Fruit fly (Drosophila melanogaster) whole organism, embryonic: ENCODE measurements around the gene CG34125.

ENCODE experiments used
- Atf-2 ChIP-seq: fragments of 200-800 bp; sonication (Bioruptor generic); optimal IDR thresholded peaks from 2 replicates; lab custom pipeline; 2016; ENCODE audit warnings: missing biosample characterization, missing genetic modification characterization
- Awh ChIP-seq: fragments of 200-800 bp; sonication (Bioruptor generic); IDR thresholded peaks from 2 replicates; pipeline ENCODE4, ENCODE4 v1.3.6; 2022; ENCODE audit warnings: missing biosample characterization, missing genetic modification characterization
- C15 ChIP-seq: fragments of 200-800 bp; sonication (Bioruptor generic); IDR thresholded peaks from 3 replicates; pipeline ENCODE4 v1.3.6; 2022; ENCODE audit warnings: missing biosample characterization, missing genetic modification characterization
- CG10147 ChIP-seq: fragments of 200-800 bp; sonication (Bioruptor generic); optimal IDR thresholded peaks from 2 replicates; lab custom pipeline; 2019; ENCODE audit warnings: missing biosample characterization, mild to moderate bottlenecking, missing genetic modification characterization, moderate library complexity
- CG11398 ChIP-seq: fragments of 200-800 bp; sonication (Bioruptor generic); optimal IDR thresholded peaks from 2 replicates; lab custom pipeline; 2016; ENCODE audit warnings: missing biosample characterization, missing genetic modification characterization
- CG11723 ChIP-seq: fragments of 200-800 bp; sonication (Bioruptor generic); optimal IDR thresholded peaks from 2 replicates; lab custom pipeline; 2017; ENCODE audit warnings: missing biosample characterization, mild to moderate bottlenecking, missing genetic modification characterization
- CG12155 ChIP-seq: fragments of 200-800 bp; sonication (Bioruptor generic); optimal IDR thresholded peaks from 3 replicates; lab custom pipeline; 2016; ENCODE audit warnings: missing biosample characterization, missing genetic modification characterization
- CG13775 ChIP-seq: fragments of 200-800 bp; sonication (Bioruptor generic); optimal IDR thresholded peaks from 3 replicates; lab custom pipeline; 2017; ENCODE audit warnings: missing biosample characterization, mild to moderate bottlenecking, missing genetic modification characterization
- CG13894 ChIP-seq: fragments of 200-800 bp; sonication (Bioruptor generic); optimal IDR thresholded peaks from 3 replicates; lab custom pipeline; 2018; ENCODE audit warnings: missing biosample characterization, mild to moderate bottlenecking, missing genetic modification characterization, moderate library complexity
- CG15073 ChIP-seq: fragments of 200-800 bp; sonication (Bioruptor generic); optimal IDR thresholded peaks from 2 replicates; lab custom pipeline; 2016; ENCODE audit warnings: missing biosample characterization, missing genetic modification characterization
- CG17186 ChIP-seq: fragments of 200-800 bp; sonication (Bioruptor generic); optimal IDR thresholded peaks from 3 replicates; lab custom pipeline; 2017; ENCODE audit warnings: missing biosample characterization, missing genetic modification reagents, missing genetic modification characterization
- CG18764 ChIP-seq: fragments of 200-800 bp; sonication (Bioruptor generic); optimal IDR thresholded peaks from 3 replicates; lab custom pipeline; 2016; ENCODE audit warnings: missing biosample characterization, missing genetic modification characterization
- CG2889 ChIP-seq: fragments of 200-800 bp; sonication (Bioruptor generic); IDR thresholded peaks from 3 replicates; pipeline ENCODE4 v1.3.6; 2022; ENCODE audit warnings: missing biosample characterization, missing genetic modification characterization
- CG30403 ChIP-seq: fragments of 200-800 bp; sonication (Bioruptor generic); optimal IDR thresholded peaks from 3 replicates; lab custom pipeline; 2016; ENCODE audit warnings: missing biosample characterization, missing genetic modification characterization
- CG30431 ChIP-seq: fragments of 200-800 bp; sonication (Bioruptor generic); optimal IDR thresholded peaks from 2 replicates; lab custom pipeline; 2017; ENCODE audit warnings: missing biosample characterization, missing genetic modification characterization
- CG3163 ChIP-seq: fragments of 200-800 bp; sonication (Bioruptor generic); optimal IDR thresholded peaks from 3 replicates; lab custom pipeline; 2016; ENCODE audit warnings: missing biosample characterization, missing genetic modification characterization
- CG3726 ChIP-seq: fragments of 200-800 bp; sonication (Bioruptor generic); IDR thresholded peaks from 3 replicates; pipeline ENCODE4, ENCODE4 v1.3.6; 2022; ENCODE audit warnings: missing biosample characterization, missing genetic modification characterization
- CG4282 ChIP-seq: fragments of 200-800 bp; sonication (Bioruptor generic); optimal IDR thresholded peaks from 2 replicates; lab custom pipeline; 2016; ENCODE audit warnings: missing biosample characterization, missing genetic modification characterization
- CG6683 ChIP-seq: fragments of 200-800 bp; sonication (Bioruptor generic); optimal IDR thresholded peaks from 2 replicates; lab custom pipeline; 2017; ENCODE audit warnings: missing biosample characterization, mild to moderate bottlenecking, missing genetic modification characterization, missing genetic modification reagents
- CG6689 ChIP-seq: fragments of 200-800 bp; sonication (Bioruptor generic); IDR thresholded peaks from 2 replicates; pipeline ENCODE4 v1.3.6; 2022; ENCODE audit warnings: missing biosample characterization, missing genetic modification characterization
- CG8359 ChIP-seq: fragments of 200-800 bp; sonication (Bioruptor generic); optimal IDR thresholded peaks from 2 replicates; lab custom pipeline; 2017; ENCODE audit warnings: missing biosample characterization, mild to moderate bottlenecking, missing genetic modification characterization, borderline replicate concordance
- CG8924 ChIP-seq: fragments of 200-800 bp; optimal IDR thresholded peaks from 3 replicates; lab custom pipeline; 2019; ENCODE audit warnings: missing biosample characterization, mild to moderate bottlenecking, missing genetic modification characterization, moderate library complexity
- Chrac-16 ChIP-seq: fragments of 200-800 bp; sonication (Bioruptor generic); optimal IDR thresholded peaks from 3 replicates; lab custom pipeline; 2016; ENCODE audit warnings: missing biosample characterization, missing genetic modification characterization
- D ChIP-seq, 2 experiments: fragments of 200-800 bp in 1 of 2; fragments of >200 bp in 1 of 2; sonication (Bioruptor generic) in 1 of 2; optimal IDR thresholded peaks; 2 replicates in 1 of 2; 3 replicates in 1 of 2; lab custom pipeline; 2017; ENCODE audit warnings: mild to moderate bottlenecking in 1 of 2, missing biosample characterization in 1 of 2, missing genetic modification characterization in 1 of 2, missing genetic modification reagents in 1 of 2
- D19B ChIP-seq: fragments of 200-800 bp; sonication (Bioruptor generic); optimal IDR thresholded peaks from 2 replicates; lab custom pipeline; 2017; ENCODE audit warnings: missing biosample characterization, mild to moderate bottlenecking, missing genetic modification characterization
- Dbx ChIP-seq: fragments of 200-800 bp; sonication (Bioruptor generic); IDR thresholded peaks from 3 replicates; pipeline ENCODE4 v1.3.6; 2022; ENCODE audit warnings: missing biosample characterization, missing genetic modification characterization
- Ets97D ChIP-seq: fragments of 200-800 bp; sonication (Bioruptor generic); optimal IDR thresholded peaks from 3 replicates; lab custom pipeline; 2016; ENCODE audit warnings: missing biosample characterization, missing genetic modification characterization
- Lhr ChIP-seq: fragments of 200-800 bp; sonication (Bioruptor generic); optimal IDR thresholded peaks from 3 replicates; lab custom pipeline; 2017; ENCODE audit warnings: mild to moderate bottlenecking, missing biosample characterization, missing genetic modification reagents, missing genetic modification characterization
- Max ChIP-seq: fragments of 200-800 bp; sonication (Bioruptor generic); optimal IDR thresholded peaks from 2 replicates; lab custom pipeline; 2016; ENCODE audit warnings: missing biosample characterization, mild to moderate bottlenecking, missing genetic modification characterization
- Meics ChIP-seq: fragments of 200-800 bp; sonication (Bioruptor generic); optimal IDR thresholded peaks from 2 replicates; lab custom pipeline; 2017; ENCODE audit warnings: missing biosample characterization, mild to moderate bottlenecking, missing genetic modification characterization
- Sin3A ChIP-seq: fragments of >200 bp; optimal IDR thresholded peaks from 2 replicates; lab custom pipeline; 2018
- ap ChIP-seq: fragments of 200-800 bp; sonication (Bioruptor generic); IDR thresholded peaks from 2 replicates; pipeline ENCODE4 v1.3.6; 2022; ENCODE audit warnings: missing biosample characterization, missing genetic modification characterization
- ato ChIP-seq: fragments of 200-800 bp; sonication (Bioruptor generic); IDR thresholded peaks from 2 replicates; pipeline ENCODE4 v1.3.6; 2022; ENCODE audit warnings: missing biosample characterization, missing genetic modification characterization; ENCODE audit not compliant: partially characterized antibody
- az2 ChIP-seq: fragments of 200-800 bp; sonication (Bioruptor generic); optimal IDR thresholded peaks from 3 replicates; lab custom pipeline; 2016; ENCODE audit warnings: missing biosample characterization, missing genetic modification characterization
- crp ChIP-seq, 2 experiments: fragments of 200-800 bp; sonication (Bioruptor generic); optimal IDR thresholded peaks; 2 replicates in 1 of 2; 3 replicates in 1 of 2; lab custom pipeline; 2017; ENCODE audit warnings: missing biosample characterization in 2 of 2, missing genetic modification characterization in 2 of 2, mild to moderate bottlenecking in 1 of 2, moderate library complexity in 1 of 2
- fd102C ChIP-seq: fragments of 200-800 bp; sonication (Bioruptor generic); optimal IDR thresholded peaks from 2 replicates; lab custom pipeline; 2018; ENCODE audit warnings: missing biosample characterization, mild to moderate bottlenecking, missing genetic modification characterization, moderate library complexity
- fu2 ChIP-seq: fragments of 200-800 bp; sonication (Bioruptor generic); optimal IDR thresholded peaks from 2 replicates; lab custom pipeline; 2016; ENCODE audit warnings: missing biosample characterization, missing genetic modification characterization
- gcm ChIP-seq: fragments of 200-800 bp; sonication (Bioruptor generic); optimal IDR thresholded peaks from 2 replicates; lab custom pipeline; 2019; ENCODE audit warnings: missing biosample characterization, mild to moderate bottlenecking, missing genetic modification characterization, moderate library complexity
- grau ChIP-seq: fragments of 200-800 bp; optimal IDR thresholded peaks from 3 replicates; lab custom pipeline; 2019; ENCODE audit warnings: missing biosample characterization, mild to moderate bottlenecking, missing genetic modification characterization, moderate library complexity
- jumu ChIP-seq: fragments of 200-800 bp; sonication (Bioruptor generic); optimal IDR thresholded peaks from 3 replicates; lab custom pipeline; 2016; ENCODE audit warnings: missing biosample characterization, missing genetic modification characterization
- otp ChIP-seq: fragments of 200-800 bp; sonication (Bioruptor generic); IDR thresholded peaks from 3 replicates; pipeline ENCODE4, ENCODE4 v1.3.6; 2022; ENCODE audit warnings: missing biosample characterization, missing genetic modification characterization
- pb ChIP-seq: fragments of 200-800 bp; sonication (Bioruptor generic); optimal IDR thresholded peaks from 3 replicates; lab custom pipeline; 2016; ENCODE audit warnings: missing biosample characterization, missing genetic modification characterization
- pfk ChIP-seq: fragments of 200-800 bp; sonication (Bioruptor generic); optimal IDR thresholded peaks from 2 replicates; lab custom pipeline; 2018; ENCODE audit warnings: missing biosample characterization, mild to moderate bottlenecking, missing genetic modification characterization, moderate library complexity
- pnt ChIP-seq: fragments of 200-800 bp; sonication (Bioruptor generic); optimal IDR thresholded peaks from 3 replicates; lab custom pipeline; 2016; ENCODE audit warnings: missing biosample characterization, missing genetic modification characterization
- prd ChIP-seq, 3 experiments: fragments of >200 bp in 2 of 3; fragments of 200-800 bp in 1 of 3; sonication (Bioruptor generic) in 1 of 3; optimal IDR thresholded peaks in 2 of 3; IDR thresholded peaks in 1 of 3; 2 replicates in 2 of 3; 3 replicates in 1 of 3; pipeline versions ENCODE4 v1.3.6 to Lab custom; 2017 to 2022; ENCODE audit warnings: missing biosample characterization in 1 of 3, missing genetic modification characterization in 1 of 3
- ro ChIP-seq: fragments of 200-800 bp; sonication (Bioruptor generic); IDR thresholded peaks from 2 replicates; pipeline ENCODE4 v1.3.6; 2022; ENCODE audit warnings: missing biosample characterization, missing genetic modification characterization
- sens ChIP-seq: fragments of 200-800 bp; sonication (Bioruptor generic); peaks from one replicate; lab custom pipeline; 2016; ENCODE audit warnings: missing biosample characterization, missing genetic modification characterization
- tio ChIP-seq: fragments of 200-800 bp; sonication (Bioruptor generic); optimal IDR thresholded peaks from 2 replicates; lab custom pipeline; 2017; ENCODE audit warnings: missing biosample characterization, missing genetic modification characterization, inconsistent platforms
- usp ChIP-seq: fragments of >200 bp; optimal IDR thresholded peaks from 2 replicates; lab custom pipeline; 2017; ENCODE audit warnings: missing biosample characterization, missing genetic modification characterization
- zen ChIP-seq: fragments of 200-800 bp; sonication (Bioruptor generic); optimal IDR thresholded peaks from 3 replicates; lab custom pipeline; 2018; ENCODE audit warnings: missing biosample characterization, mild to moderate bottlenecking, missing genetic modification characterization, moderate library complexity

Gene CG34125

DNA sequence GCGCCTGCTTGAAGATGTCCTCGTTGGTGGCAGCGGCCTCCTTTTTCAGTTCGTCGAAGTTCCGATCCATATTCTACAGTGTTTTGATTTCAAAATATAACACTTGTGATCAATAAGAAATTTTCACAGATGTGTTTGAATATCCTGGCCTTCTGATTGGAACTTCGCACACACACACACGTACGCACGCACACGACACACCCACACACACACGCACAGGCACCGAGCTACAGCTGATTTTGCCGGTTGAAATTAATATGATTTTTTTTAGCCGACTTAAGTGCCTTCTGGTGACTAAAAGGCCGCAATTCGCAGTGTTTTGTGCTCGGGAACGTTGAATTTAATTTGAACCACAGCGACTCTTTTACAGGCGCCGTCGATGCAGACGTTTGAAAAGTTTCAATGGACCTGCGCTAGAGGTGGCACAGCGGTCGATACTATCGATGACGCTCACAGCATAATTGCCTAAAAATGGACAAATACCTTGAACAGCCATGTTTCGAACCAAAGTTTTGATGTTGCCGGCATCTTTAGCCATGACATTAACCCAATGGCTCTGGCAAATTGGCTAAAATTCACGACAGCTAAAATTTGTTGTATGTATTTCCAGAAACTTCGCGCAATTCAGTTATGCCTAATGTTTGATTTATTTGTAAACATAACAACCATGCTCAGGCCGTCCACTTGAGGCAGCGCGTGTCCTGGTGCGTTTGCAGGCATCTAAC, 44.0 kb downstream of the CG34125 start, which contains the start of gene Rtnl1 (continued):
- TF ChIP-seq CG8924 (tag; lab: Kevin White, UChicago) (peak; percentile 20), ato (GFP tag; lab: Robert Waterston, UW) (peak; percentile 67), pb (GFP tag; lab: Kevin White, UChicago) (no peak), CG13894 (tag; lab: Kevin White, UChicago) (peak; percentile 47), CG11398 (no peak), Atf-2 (GFP tag; lab: Kevin White, UChicago) (peak; percentile 9), CG18764 (no peak), CG10147 (peak; percentile 27), zen (tag; lab: Kevin White, UChicago) (peak; percentile 9), CG12155 (GFP tag; lab: Kevin White, UChicago) (peak; percentile 52), usp (GFP tag; lab: Kevin White, UChicago) (no peak), Awh (GFP tag; lab: Robert Waterston, UW) (no peak), Meics (GFP tag; lab: Kevin White, UChicago) (no peak), az2 (GFP tag; lab: Kevin White, UChicago) (peak; percentile 3), otp (GFP tag; lab: Robert Waterston, UW) (no peak), ro (no peak), D (optimal IDR thresholded peaks at IDR 0.05; lab: Kevin White, UChicago) (no peak), D (GFP tag; optimal IDR thresholded peaks at IDR 0.05; lab: Kevin White, UChicago) (no peak), CG13775 (GFP tag; lab: Kevin White, UChicago) (no peak), CG3726 (no peak), Max (GFP tag; lab: Kevin White, UChicago) (no peak), CG3163 (GFP tag; lab: Kevin White, UChicago) (no peak), Sin3A (peak; percentile 95), CG11723 (GFP tag; lab: Kevin White, UChicago) (no peak), Ets97D (peak; percentile 86), gcm (GFP tag; lab: Kevin White, UChicago) (peak; percentile 3), CG2889 (no peak), CG4282 (GFP tag; lab: Kevin White, UChicago) (no peak), prd (optimal IDR thresholded peaks at IDR 0.05; lab: Kevin White, UChicago) (no peak), prd (GFP tag; IDR thresholded peaks at IDR 0.05; lab: Robert Waterston, UW) (no peak), fd102C (GFP tag; lab: Kevin White, UChicago) (no peak), fu2 (no peak), D19B (GFP tag; lab: Kevin White, UChicago) (no peak), Chrac-16 (GFP tag; lab: Kevin White, UChicago) (no peak), CG15073 (no peak), C15 (GFP tag; lab: Robert Waterston, UW) (no peak), Dbx (peak; percentile 42; the same call in 2 of the 3 replicates), crp (GFP tag; optimal IDR thresholded peaks at IDR 0.05; lab: Kevin White, UChicago) (peak in 1 of 2 experiments; percentile 77), Lhr (GFP tag; lab: Kevin White, UChicago) (peak; percentile 94), grau (tag; lab: Kevin White, UChicago) (peak; percentile 37), sens (GFP tag; lab: Kevin White, UChicago) (peak; percentile 85), pnt (no peak), CG30431 (no peak), tio (GFP tag; lab: Kevin White, UChicago) (no peak), CG8359 (no peak), CG6689 (GFP tag; lab: Robert Waterston, UW) (no peak), CG17186 (GFP tag; lab: Kevin White, UChicago) (peak; percentile 59), ap (GFP tag; lab: Robert Waterston, UW) (no peak), CG30403 (GFP tag; lab: Kevin White, UChicago) (peak; percentile 35), pfk (GFP tag; lab: Kevin White, UChicago) (no peak), CG6683 (GFP tag; lab: Kevin White, UChicago) (no peak), jumu (GFP tag; lab: Kevin White, UChicago) (peak; percentile 72)
